Fruit fly (Drosophila melanogaster) Kc167 (cell line): Measurements from ENCODE around the gene CG43089.

ENCODE experiments used
- Myc ChIP-seq: fragments of >200 bp; optimal IDR thresholded peaks from 2 replicates; lab custom pipeline; 2017; ENCODE audit warnings: missing external identifiers
- Sin3A ChIP-seq: fragments of >200 bp; optimal IDR thresholded peaks from 2 replicates; lab custom pipeline; 2018; ENCODE audit warnings: missing external identifiers
- h ChIP-seq: fragments of >200 bp; optimal IDR thresholded peaks from 3 replicates; lab custom pipeline; 2018; ENCODE audit warnings: missing external identifiers
- insv ChIP-seq: fragments of >200 bp; optimal IDR thresholded peaks from 3 replicates; lab custom pipeline; 2018; ENCODE audit warnings: missing external identifiers
- psq ChIP-seq: fragments of >200 bp; optimal IDR thresholded peaks from 2 replicates; lab custom pipeline; 2017; ENCODE audit warnings: missing external identifiers
- ttk ChIP-seq: sonication (Bioruptor generic); optimal IDR thresholded peaks from 2 replicates; lab custom pipeline; 2017; ENCODE audit warnings: missing external identifiers

The CG43089 gene

dm6 chr3L:3713725-3714124 lies at the start of gene CG43089:
CG43089 (plus strand) TSS chr3L:3714027.
- TF ChIP-seq h (lab: Kevin White, UChicago): no peak

dm6 chr3L:3665288-3666210 lies 48.3 kb upstream of the CG43089 start:
- TF ChIP-seq Sin3A (lab: Kevin White, UChicago) (no peak), psq (no peak), h (lab: Kevin White, UChicago) (no peak), Myc (lab: Kevin White, UChicago) (no peak), ttk (lab: Kevin White, UChicago) (no peak), insv (lab: Kevin White, UChicago) (no peak)

dm6 chr3L:3667594-3667993 lies 46.2 kb upstream of the CG43089 start:
- no peak for TF ChIP-seq Sin3A (lab: Kevin White, UChicago)
- TF ChIP-seq Myc (lab: Kevin White, UChicago): no peak
- no peak for TF ChIP-seq h (lab: Kevin White, UChicago)
- TF ChIP-seq psq: no peak
- TF ChIP-seq insv (lab: Kevin White, UChicago): no peak
- no peak for TF ChIP-seq ttk (lab: Kevin White, UChicago)

DNA sequence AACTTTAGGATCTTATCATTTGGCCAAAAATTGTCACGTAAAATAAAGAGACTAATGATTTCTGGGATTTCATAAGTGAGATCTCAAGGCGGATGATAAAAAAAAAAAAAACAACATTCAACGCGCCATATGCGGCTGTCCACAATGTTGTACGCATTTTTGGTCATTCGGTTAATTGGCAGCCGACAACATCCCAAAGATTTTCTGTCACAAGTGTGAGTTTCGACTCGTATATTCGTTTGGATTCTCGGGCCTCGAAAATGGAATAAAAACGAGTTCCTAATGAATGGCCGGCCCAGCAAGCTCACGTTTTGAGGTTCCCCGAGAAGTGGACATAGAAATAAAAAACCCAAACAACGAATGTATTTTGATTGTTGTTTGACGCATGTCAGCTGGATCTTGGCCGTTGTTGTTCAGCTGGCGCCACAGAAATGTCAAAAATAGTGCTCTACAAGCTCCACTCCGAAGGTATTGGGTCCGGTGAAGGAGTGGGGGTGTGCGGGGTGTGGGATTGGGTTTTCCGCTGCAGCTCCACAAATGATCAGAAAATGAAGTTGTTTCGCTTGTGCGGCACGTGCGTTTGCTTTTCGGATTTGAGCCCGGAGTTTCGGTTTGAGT lies 41.2 kb upstream of the CG43089 start:
- TF ChIP-seq Myc (lab: Kevin White, UChicago): no peak
- no peak for TF ChIP-seq insv (lab: Kevin White, UChicago)
- no peak for TF ChIP-seq psq
- no peak for TF ChIP-seq ttk (lab: Kevin White, UChicago)
- no peak for TF ChIP-seq Sin3A (lab: Kevin White, UChicago)
- TF ChIP-seq h (lab: Kevin White, UChicago): no peak

DNA sequence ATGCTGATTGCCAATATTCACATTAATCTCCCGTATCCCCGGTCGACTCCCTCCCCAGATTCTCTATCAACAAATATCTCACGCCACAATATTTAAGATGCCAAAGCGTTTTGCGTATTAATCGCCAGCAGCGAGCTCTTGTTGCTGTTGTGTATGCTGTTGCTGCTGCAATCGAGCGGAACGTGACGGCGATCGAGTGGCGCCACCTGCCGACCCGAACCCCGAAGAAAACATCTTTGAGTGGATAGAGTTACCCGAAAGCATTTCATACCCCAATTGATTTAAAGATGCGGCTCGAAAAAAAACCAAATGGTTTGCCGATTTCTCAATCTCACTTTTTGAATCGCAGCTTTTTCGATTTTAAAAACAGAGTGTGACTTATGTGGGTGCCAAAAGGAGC lies 35.5 kb upstream of the CG43089 start:
- TF ChIP-seq psq (no peak), insv (lab: Kevin White, UChicago) (no peak), Sin3A (lab: Kevin White, UChicago) (no peak), Myc (lab: Kevin White, UChicago) (no peak), h (lab: Kevin White, UChicago) (no peak), ttk (lab: Kevin White, UChicago) (no peak)

dm6 chr3L:3684004-3684403 lies 29.8 kb upstream of the CG43089 start:
- TF ChIP-seq psq: no peak
- no peak for TF ChIP-seq insv (lab: Kevin White, UChicago)
- TF ChIP-seq Myc (lab: Kevin White, UChicago): no peak

- TF ChIP-seq ttk (lab: Kevin White, UChicago) (no peak), insv (lab: Kevin White, UChicago) (no peak), psq (no peak), Myc (lab: Kevin White, UChicago) (no peak), Sin3A (lab: Kevin White, UChicago) (no peak), h (lab: Kevin White, UChicago) (no peak)
Measured at dm6 chr3L:3686274-3686673, 27.6 kb upstream of the CG43089 start.

DNA sequence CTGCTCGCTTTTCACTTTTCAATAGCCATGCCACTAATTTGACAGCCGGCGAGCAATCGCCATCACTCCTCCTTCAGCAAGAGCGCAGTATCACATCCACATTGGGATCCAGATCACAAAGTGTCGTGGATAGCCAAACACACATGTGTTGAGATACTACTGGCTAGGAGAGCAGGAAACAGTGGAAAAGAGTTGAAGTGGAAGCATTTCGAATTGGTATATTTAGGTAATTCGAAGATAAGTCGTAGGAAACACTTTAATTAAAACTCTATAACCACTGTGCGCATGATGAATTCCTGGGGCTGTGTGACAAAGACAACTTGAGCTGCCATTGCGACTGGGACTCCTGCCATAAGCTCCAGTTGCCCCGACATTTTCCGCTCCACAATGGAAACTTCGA lies 23.7 kb upstream of the CG43089 start:
- TF ChIP-seq h (lab: Kevin White, UChicago) (no peak), insv (lab: Kevin White, UChicago) (no peak)

DNA sequence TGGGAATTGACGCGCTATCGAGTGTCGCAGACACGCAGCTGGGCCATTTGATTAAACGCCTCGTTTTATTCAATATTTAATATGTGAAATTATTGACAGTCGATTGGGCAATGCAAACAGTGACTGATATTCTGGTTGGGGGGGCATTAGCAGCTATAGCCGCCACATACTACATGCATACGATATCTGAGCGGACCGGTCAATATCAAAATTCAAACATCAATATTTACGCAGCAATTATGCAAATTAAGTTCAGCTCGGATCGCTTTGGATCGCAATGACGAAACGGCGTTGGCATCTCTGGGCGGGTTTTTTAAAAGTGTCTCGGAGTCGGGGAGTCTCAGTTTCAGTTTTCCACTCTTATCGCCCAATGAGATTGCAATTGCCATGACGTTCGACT lies 22.2 kb upstream of the CG43089 start:
- TF ChIP-seq insv (lab: Kevin White, UChicago) (no peak), psq (no peak), h (lab: Kevin White, UChicago) (no peak), ttk (lab: Kevin White, UChicago) (no peak), Sin3A (lab: Kevin White, UChicago) (no peak), Myc (lab: Kevin White, UChicago) (no peak)

DNA sequence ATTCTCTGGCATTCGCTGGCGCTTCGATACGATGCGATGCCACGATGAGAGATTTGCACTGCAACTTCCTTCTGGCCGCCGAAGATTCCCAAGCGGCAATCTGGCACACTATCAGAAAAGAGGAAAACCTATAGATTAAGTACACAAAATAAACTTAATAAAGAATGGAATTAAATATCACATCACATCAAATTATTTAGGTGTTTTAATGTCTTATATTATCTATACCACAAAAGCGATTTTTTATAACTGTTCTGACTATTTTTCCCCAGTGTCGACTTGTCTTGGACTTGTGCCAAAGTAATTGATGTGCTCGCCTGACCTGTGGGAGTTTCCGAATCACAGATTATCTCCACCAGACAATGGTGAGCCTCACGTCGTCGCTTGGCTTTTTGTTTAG lies 18.4 kb upstream of the CG43089 start:
- TF ChIP-seq psq: no peak
- no peak for TF ChIP-seq Sin3A (lab: Kevin White, UChicago)
- no peak for TF ChIP-seq ttk (lab: Kevin White, UChicago)
- no peak for TF ChIP-seq insv (lab: Kevin White, UChicago)
- no peak for TF ChIP-seq Myc (lab: Kevin White, UChicago)
- TF ChIP-seq h (lab: Kevin White, UChicago): no peak

dm6 chr3L:3702033-3702432 lies 11.8 kb upstream of the CG43089 start:
- TF ChIP-seq ttk (lab: Kevin White, UChicago) (no peak), insv (lab: Kevin White, UChicago) (no peak), Sin3A (lab: Kevin White, UChicago) (no peak), psq (no peak), Myc (lab: Kevin White, UChicago) (no peak), h (lab: Kevin White, UChicago) (no peak)

- TF ChIP-seq Sin3A (lab: Kevin White, UChicago) (no peak), h (lab: Kevin White, UChicago) (no peak), psq (no peak), ttk (lab: Kevin White, UChicago) (no peak), insv (lab: Kevin White, UChicago) (no peak), Myc (lab: Kevin White, UChicago) (no peak)
Measured at dm6 chr3L:3702489-3702888, 11.3 kb upstream of the CG43089 start.
